Worm (Caenorhabditis elegans): Measurements from ENCODE around the gene rps-24.

DNA sequence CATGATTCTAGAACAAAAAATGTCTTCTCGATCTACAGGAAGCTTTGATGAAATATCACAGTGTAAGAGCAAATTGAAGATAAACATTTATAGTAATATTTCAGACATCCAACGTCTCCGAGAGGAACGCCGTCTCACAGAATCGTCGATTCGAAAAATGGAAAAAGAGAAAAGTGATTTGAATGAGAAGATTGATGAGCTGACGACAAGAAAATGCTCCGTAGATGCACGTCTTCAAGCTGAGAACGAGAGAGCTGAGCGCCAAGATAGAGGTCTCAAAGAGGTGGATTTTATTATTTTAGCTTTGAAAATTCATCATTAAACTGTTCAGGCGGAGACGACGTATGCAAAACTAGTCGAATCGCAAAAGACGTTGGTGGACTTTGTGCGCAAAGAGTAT is 2.4 kb downstream of the rps-24 start, which contains the start of gene ssna-1:
- no peak for TF ChIP-seq nhr-43 (tag; optimal IDR thresholded peaks at IDR 0.05; ENCODE audit: poor library complexity, severe bottlenecking)
- no peak for TF ChIP-seq nhr-237 (tag; optimal IDR thresholded peaks at IDR 0.05)
- TF ChIP-seq fos-1 (tag; optimal IDR thresholded peaks at IDR 0.05) = no peak
- TF ChIP-seq ceh-28 (tag; optimal IDR thresholded peaks at IDR 0.05) = no peak
- no peak for TF ChIP-seq mdl-1 (tag; optimal IDR thresholded peaks at IDR 0.05)
- no peak for TF ChIP-seq ZK546.5 (tag; optimal IDR thresholded peaks at IDR 0.05)
- TF ChIP-seq jun-1 (tag; optimal IDR thresholded peaks at IDR 0.05) = no peak
- TF ChIP-seq tbx-2 (tag; optimal IDR thresholded peaks at IDR 0.05) = no peak
- no peak for TF ChIP-seq ceh-82 (tag; optimal IDR thresholded peaks at IDR 0.05)
- TF ChIP-seq lin-39 (tag; optimal IDR thresholded peaks at IDR 0.05) = no peak
